Worm (Caenorhabditis elegans): ENCODE results near the gene C27B7.5.

- TF ChIP-seq aly-2 (tag; optimal IDR thresholded peaks at IDR 0.05): no peak
- no peak for TF ChIP-seq skn-1 (tag; optimal IDR thresholded peaks at IDR 0.05)
- TF ChIP-seq zag-1 (tag; optimal IDR thresholded peaks at IDR 0.05): no peak
- TF ChIP-seq ama-1 (optimal IDR thresholded peaks at IDR 0.05): no peak
- no peak for TF ChIP-seq elt-1 (tag; optimal IDR thresholded peaks at IDR 0.05)
- no peak for TF ChIP-seq lsy-2 (tag; optimal IDR thresholded peaks at IDR 0.05)
- peak; percentile 31 for TF ChIP-seq fos-1 (tag; optimal IDR thresholded peaks at IDR 0.05)
- no peak for TF ChIP-seq unc-39 (tag; optimal IDR thresholded peaks at IDR 0.05)
- no peak for TF ChIP-seq C34F6.9 (tag; optimal IDR thresholded peaks at IDR 0.05)
- TF ChIP-seq lin-39 (tag; optimal IDR thresholded peaks at IDR 0.05): no peak
- TF ChIP-seq snpc-4 (tag; optimal IDR thresholded peaks at IDR 0.05): no peak
- no peak for TF ChIP-seq sma-9 (GFP tag; optimal IDR thresholded peaks at IDR 0.05)
- TF ChIP-seq sma-9 (tag; optimal IDR thresholded peaks at IDR 0.05): no peak
- TF ChIP-seq elt-3 (tag; optimal IDR thresholded peaks at IDR 0.05): no peak
Measured at ce11 chrIV:8951953-8952567, 50.6 kb downstream of the C27B7.5 start.

Measured in whole organism, L2 larva.